Worm (Caenorhabditis elegans) whole organism, L1 larva: ENCODE results near the gene sre-54.

Experiments used
- C16A3.4 ChIP-seq: fragments of 150-350 bp; optimal IDR thresholded peaks from 2 replicates; lab custom pipeline; 2014; ENCODE audit warnings: missing biosample characterization, missing genetic modification characterization
- ama-1 ChIP-seq: fragments of 150-350 bp; optimal IDR thresholded peaks from 2 replicates; lab custom pipeline; 2014
- blmp-1 ChIP-seq: fragments of 150-350 bp; optimal IDR thresholded peaks from 2 replicates; lab custom pipeline; 2014; ENCODE audit warnings: missing biosample characterization, missing genetic modification characterization
- ceh-63 ChIP-seq: fragments of 200-800 bp; sonication (Bioruptor generic); optimal IDR thresholded peaks from 2 replicates; lab custom pipeline; 2018; ENCODE audit warnings: mild to moderate bottlenecking, missing genetic modification characterization, missing compliant biosample characterization
- ceh-8 ChIP-seq: fragments of 200-800 bp; sonication (Bioruptor generic); optimal IDR thresholded peaks from 2 replicates; lab custom pipeline; 2018; ENCODE audit warnings: mild to moderate bottlenecking, missing genetic modification characterization, moderate library complexity, missing compliant biosample characterization
- ceh-88 ChIP-seq: fragments of 200-800 bp; sonication (Bioruptor generic); IDR thresholded peaks from 2 replicates; pipeline ENCODE4 v1.3.6; 2022; ENCODE audit warnings: missing genetic modification characterization, missing compliant biosample characterization
- ces-1 ChIP-seq: fragments of 150-350 bp; optimal IDR thresholded peaks from 2 replicates; lab custom pipeline; 2014; ENCODE audit warnings: missing biosample characterization, missing genetic modification reagents, missing genetic modification characterization
- dpl-1 ChIP-seq, 3 experiments: fragments of 150-350 bp in 2 of 3; sonication (generic microtip) in 1 of 3; optimal IDR thresholded peaks; 2 replicates each; lab custom pipeline; 2014 to 2017; ENCODE audit warnings: missing biosample characterization in 3 of 3, missing genetic modification characterization in 3 of 3, missing genetic modification reagents in 3 of 3
- efl-1 ChIP-seq, 4 experiments: fragments of 150-350 bp; optimal IDR thresholded peaks in 3 of 4; peaks in 1 of 4; 1 replicate in 1 of 4; 2 replicates in 3 of 4; lab custom pipeline; 2014; ENCODE audit warnings: missing biosample characterization in 2 of 4, missing genetic modification characterization in 2 of 4, missing genetic modification reagents in 2 of 4
- elt-2 ChIP-seq: sonication (generic microtip); optimal IDR thresholded peaks from 2 replicates; lab custom pipeline; 2016; ENCODE audit warnings: missing genetic modification characterization, mild to moderate bottlenecking, inconsistent platforms, missing compliant biosample characterization, missing genetic modification reagents
- elt-3 ChIP-seq, 6 experiments: fragments of 150-350 bp in 1 of 6; sonication (generic microtip); optimal IDR thresholded peaks; 2 replicates each; lab custom pipeline; 2017 to 2018; ENCODE audit warnings: missing biosample characterization in 6 of 6, missing genetic modification characterization in 6 of 6, inconsistent platforms in 1 of 6
- ets-5 ChIP-seq: fragments of 200-800 bp; sonication (Bioruptor generic); IDR thresholded peaks from 2 replicates; pipeline ENCODE4 v1.3.6; 2022; ENCODE audit warnings: missing genetic modification characterization, missing compliant biosample characterization
- fkh-10 ChIP-seq: sonication (generic microtip); optimal IDR thresholded peaks from 2 replicates; lab custom pipeline; 2017; ENCODE audit warnings: missing biosample characterization, missing genetic modification reagents, missing genetic modification characterization
- fkh-4 ChIP-seq: sonication (generic microtip); optimal IDR thresholded peaks from 2 replicates; lab custom pipeline; 2016; ENCODE audit warnings: missing compliant biosample characterization, missing genetic modification characterization, borderline replicate concordance
- fkh-8 ChIP-seq: sonication (generic microtip); optimal IDR thresholded peaks from 2 replicates; lab custom pipeline; 2016; ENCODE audit warnings: mild to moderate bottlenecking, missing genetic modification characterization, missing compliant biosample characterization
- fos-1 ChIP-seq: fragments of 150-350 bp; optimal IDR thresholded peaks from 2 replicates; lab custom pipeline; 2014; ENCODE audit warnings: missing biosample characterization, missing genetic modification characterization
- irx-1 ChIP-seq: sonication (generic microtip); optimal IDR thresholded peaks from 2 replicates; lab custom pipeline; 2016; ENCODE audit warnings: missing genetic modification characterization, missing compliant biosample characterization
- isw-1 ChIP-seq: fragments of 200-800 bp; sonication (Bioruptor generic); IDR thresholded peaks from 2 replicates; pipeline ENCODE4 v1.3.6; 2022; ENCODE audit warnings: missing genetic modification characterization, missing compliant biosample characterization
- lin-14 ChIP-seq: fragments of 200-800 bp; sonication (Bioruptor generic); optimal IDR thresholded peaks from 2 replicates; lab custom pipeline; 2018; ENCODE audit warnings: mild to moderate bottlenecking, missing genetic modification characterization, moderate library complexity, missing compliant biosample characterization
- lin-35 ChIP-seq, 2 experiments: fragments of 150-350 bp; optimal IDR thresholded peaks; 2 replicates each; lab custom pipeline; 2014; ENCODE audit warnings: missing biosample characterization in 2 of 2, missing genetic modification characterization in 2 of 2, missing genetic modification reagents in 2 of 2
- lsy-2 ChIP-seq, 2 experiments: fragments of 150-350 bp; optimal IDR thresholded peaks; 2 replicates each; lab custom pipeline; 2014; ENCODE audit warnings: missing biosample characterization in 2 of 2, missing genetic modification characterization in 2 of 2
- mdl-1 ChIP-seq, 2 experiments: fragments of 150-350 bp; optimal IDR thresholded peaks; 2 replicates each; lab custom pipeline; 2014 to 2017; ENCODE audit warnings: missing biosample characterization in 2 of 2, missing genetic modification characterization in 2 of 2, inconsistent platforms in 1 of 2
- nhr-12 ChIP-seq: sonication (generic microtip); optimal IDR thresholded peaks from 2 replicates; lab custom pipeline; 2017; ENCODE audit warnings: missing biosample characterization, missing genetic modification characterization
- nhr-20 ChIP-seq: sonication (generic microtip); optimal IDR thresholded peaks from 2 replicates; lab custom pipeline; 2016; ENCODE audit warnings: mild to moderate bottlenecking, missing genetic modification characterization, missing compliant biosample characterization
- nhr-237 ChIP-seq: fragments of 150-350 bp; optimal IDR thresholded peaks from 2 replicates; lab custom pipeline; 2014; ENCODE audit warnings: missing biosample characterization, missing genetic modification characterization
- nhr-47 ChIP-seq: sonication (generic microtip); optimal IDR thresholded peaks from 2 replicates; lab custom pipeline; 2016; ENCODE audit warnings: mild to moderate bottlenecking, missing genetic modification characterization, moderate library complexity, missing compliant biosample characterization
- nhr-77 ChIP-seq: fragments of 150-350 bp; optimal IDR thresholded peaks from 2 replicates; lab custom pipeline; 2014; ENCODE audit warnings: missing biosample characterization, missing genetic modification characterization
- nhr-90 ChIP-seq: sonication (generic microtip); optimal IDR thresholded peaks from 2 replicates; lab custom pipeline; 2016; ENCODE audit warnings: mild to moderate bottlenecking, missing genetic modification characterization, missing compliant biosample characterization; ENCODE audit not compliant: poor library complexity
- snpc-4 ChIP-seq: fragments of 150-350 bp; optimal IDR thresholded peaks from 2 replicates; lab custom pipeline; 2014; ENCODE audit warnings: missing biosample characterization, missing genetic modification characterization
- snu-23 ChIP-seq: sonication (generic microtip); optimal IDR thresholded peaks from 2 replicates; lab custom pipeline; 2016; ENCODE audit warnings: missing genetic modification characterization, missing compliant biosample characterization
- sox-4 ChIP-seq: sonication (generic microtip); optimal IDR thresholded peaks from 2 replicates; lab custom pipeline; 2016; ENCODE audit warnings: missing genetic modification characterization, missing compliant biosample characterization
- vab-15 ChIP-seq: sonication (generic microtip); optimal IDR thresholded peaks from 2 replicates; lab custom pipeline; 2017; ENCODE audit warnings: missing genotype, mild to moderate bottlenecking, missing genetic modification characterization, missing compliant biosample characterization
- zip-4 ChIP-seq: fragments of 200-800 bp; sonication (Bioruptor generic); optimal IDR thresholded peaks from 2 replicates; lab custom pipeline; 2018; ENCODE audit warnings: mild to moderate bottlenecking, missing genetic modification characterization, moderate library complexity, missing compliant biosample characterization

Gene sre-54

ce11 chrII:12339152-12339551, 6.4 kb downstream of the sre-54 start (continued):
- peak; percentile 65 for TF ChIP-seq nhr-90 (tag; lab: Kevin White, UChicago)
- peak; percentile 67 to 83 for TF ChIP-seq lin-35 (GFP tag; optimal IDR thresholded peaks at IDR 0.05; lab: Kevin White, UChicago)
- TF ChIP-seq ets-5 (GFP tag; lab: Robert Waterston, UW), result no peak
- TF ChIP-seq ceh-88 (GFP tag; lab: Robert Waterston, UW), result no peak
- TF ChIP-seq isw-1, result peak; percentile 64
- TF ChIP-seq snpc-4 (tag; lab: Kevin White, UChicago), result peak; percentile 25
- no peak for TF ChIP-seq elt-2
- TF ChIP-seq nhr-237 (tag; lab: Kevin White, UChicago), result no peak
- TF ChIP-seq lsy-2 (tag; optimal IDR thresholded peaks at IDR 0.05; lab: Kevin White, UChicago), result peak; percentile 91 to 95
- TF ChIP-seq lin-14 (GFP tag; lab: Kevin White, UChicago), result no peak
- TF ChIP-seq ceh-8, result no peak
- no peak for TF ChIP-seq nhr-77 (tag; lab: Kevin White, UChicago)
- TF ChIP-seq fkh-8, result peak; percentile 72

- no peak for TF ChIP-seq fos-1
Measured at ce11 chrII:12339644-12340043, 6.9 kb downstream of the sre-54 start, which contains the start of gene sop-2. Gene sop-2, plus strand, starts transcription at chrII:12339944.

DNA sequence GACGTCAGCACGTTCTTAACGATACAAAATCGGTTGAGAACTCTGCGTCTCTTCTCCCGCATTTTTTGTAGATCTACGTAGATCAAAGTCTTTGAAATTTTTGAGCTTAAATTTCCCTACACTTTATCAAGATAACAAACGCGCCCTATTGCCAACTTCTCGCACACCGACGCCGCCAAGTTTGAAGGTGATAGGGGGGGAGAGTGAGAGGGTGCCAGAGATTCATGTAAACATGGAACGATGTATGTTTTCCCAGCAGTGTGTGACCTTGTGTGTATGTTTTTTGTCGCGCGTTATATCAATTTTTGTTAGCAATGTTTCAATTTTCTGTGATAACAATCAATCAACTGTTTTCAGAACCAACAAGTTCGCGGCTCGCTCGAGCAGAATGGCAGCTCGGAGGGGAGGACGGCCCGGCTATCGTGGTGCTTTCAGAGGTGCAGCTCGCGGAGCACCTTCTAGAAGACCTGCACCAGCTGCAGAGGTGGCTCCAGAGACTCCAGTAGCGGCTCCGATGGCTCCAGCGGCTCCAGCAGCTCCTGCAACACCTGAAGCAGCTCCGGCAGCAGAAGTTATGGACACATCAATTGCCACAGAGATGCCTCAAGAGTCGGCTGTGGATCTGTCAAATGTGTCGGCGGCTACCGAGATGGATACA, 9.0 kb downstream of the sre-54 start:
- TF ChIP-seq lsy-2 (tag; optimal IDR thresholded peaks at IDR 0.05; lab: Kevin White, UChicago) (peak in 1 of 2 experiments; percentile 48), snpc-4 (tag; lab: Kevin White, UChicago) (no peak), vab-15 (no peak), blmp-1 (tag; lab: Kevin White, UChicago) (peak; percentile 6), nhr-20 (peak; percentile 38), fkh-4 (tag; lab: Kevin White, UChicago) (no peak), efl-1 (optimal IDR thresholded peaks at IDR 0.05; lab: Kevin White, UChicago) (peak; percentile 19 to 42), efl-1 (GFP tag; optimal IDR thresholded peaks at IDR 0.05 in 1 of 2; lab: Kevin White, UChicago) (peak; percentile 58 to 95), ceh-88 (GFP tag; lab: Robert Waterston, UW) (no peak), mdl-1 (tag; optimal IDR thresholded peaks at IDR 0.05; lab: Kevin White, UChicago) (no peak), snu-23 (GFP tag; lab: Kevin White, UChicago) (peak; percentile 8), ceh-8 (peak; percentile 33), dpl-1 (GFP tag; optimal IDR thresholded peaks at IDR 0.05; lab: Kevin White, UChicago) (peak; percentile 30 to 57 (median 41)), C16A3.4 (tag; lab: Kevin White, UChicago) (peak; percentile 10), elt-3 (tag; optimal IDR thresholded peaks at IDR 0.05; lab: Kevin White, UChicago) (peak in 1 of 6 experiments; percentile 42), lin-35 (GFP tag; optimal IDR thresholded peaks at IDR 0.05; lab: Kevin White, UChicago) (peak; percentile 14 to 70), lin-14 (GFP tag; lab: Kevin White, UChicago) (peak; percentile 26)
- TF ChIP-seq, all 84 proteins: peak for 11

DNA sequence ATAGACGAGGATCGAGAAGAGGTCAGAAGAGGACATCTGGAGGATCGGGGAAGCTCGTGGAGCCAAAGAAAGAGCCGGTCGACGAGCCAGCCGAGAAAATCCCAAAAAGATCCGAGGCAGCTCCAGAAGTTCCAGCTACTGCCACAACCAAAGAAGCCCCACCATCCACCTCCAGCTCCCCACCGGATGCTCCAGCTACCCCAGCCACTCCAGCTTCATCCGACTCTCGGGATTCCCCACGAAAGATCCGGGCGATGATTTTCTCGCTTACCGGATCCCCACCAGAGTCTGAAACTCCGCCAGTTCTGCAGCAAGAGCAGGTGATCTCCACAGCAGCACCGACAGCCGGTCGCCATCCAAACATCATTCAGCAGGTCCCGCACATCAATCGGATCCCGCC, 10.2 kb downstream of the sre-54 start:
- no peak for TF ChIP-seq ces-1 (GFP tag; lab: Kevin White, UChicago)
- TF ChIP-seq nhr-47 (tag; lab: Kevin White, UChicago), result no peak
- no peak for TF ChIP-seq fkh-8
- TF ChIP-seq lsy-2 (tag; optimal IDR thresholded peaks at IDR 0.05; lab: Kevin White, UChicago), result no peak
- no peak for TF ChIP-seq blmp-1 (tag; lab: Kevin White, UChicago)
- TF ChIP-seq irx-1 (tag; lab: Kevin White, UChicago), result no peak
- TF ChIP-seq nhr-12 (tag; lab: Kevin White, UChicago), result no peak
- TF ChIP-seq zip-4, result no peak
- TF ChIP-seq snu-23 (GFP tag; lab: Kevin White, UChicago), result no peak
- no peak for TF ChIP-seq fkh-10 (GFP tag; lab: Kevin White, UChicago)

DNA sequence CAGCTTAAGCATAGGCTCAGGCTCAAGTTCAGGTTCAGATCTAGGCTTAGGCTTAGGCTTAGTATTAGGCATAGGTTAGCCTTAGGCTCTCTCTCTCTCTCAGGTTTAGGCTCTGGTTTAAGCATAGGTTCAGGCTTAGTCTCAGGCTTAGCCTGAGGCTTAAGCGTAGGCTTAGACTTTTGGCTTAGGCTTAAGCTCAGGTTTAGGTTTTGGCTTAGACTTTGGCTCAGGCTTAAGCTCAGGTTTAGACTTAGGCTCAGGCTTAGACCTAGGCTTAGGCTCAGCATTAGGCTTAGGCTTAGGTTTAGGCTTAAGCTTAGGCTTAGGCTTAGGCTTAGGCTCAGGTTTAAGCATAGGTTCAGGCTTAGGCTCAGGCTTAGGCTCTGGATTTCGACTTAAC, 11.0 kb downstream of the sre-54 start:
- no peak for TF ChIP-seq ceh-63 (GFP tag; lab: Kevin White, UChicago)
- no peak for TF ChIP-seq ama-1 (lab: Kevin White, UChicago)
- no peak for TF ChIP-seq sox-4 (tag; lab: Kevin White, UChicago)
